Fruit fly (Drosophila melanogaster): ENCODE measurements around the gene Obp8a.
A peak's percentile ranks its signal among the peaks of the same experiment; 100 is the strongest.

Obp8a gene

DNA sequence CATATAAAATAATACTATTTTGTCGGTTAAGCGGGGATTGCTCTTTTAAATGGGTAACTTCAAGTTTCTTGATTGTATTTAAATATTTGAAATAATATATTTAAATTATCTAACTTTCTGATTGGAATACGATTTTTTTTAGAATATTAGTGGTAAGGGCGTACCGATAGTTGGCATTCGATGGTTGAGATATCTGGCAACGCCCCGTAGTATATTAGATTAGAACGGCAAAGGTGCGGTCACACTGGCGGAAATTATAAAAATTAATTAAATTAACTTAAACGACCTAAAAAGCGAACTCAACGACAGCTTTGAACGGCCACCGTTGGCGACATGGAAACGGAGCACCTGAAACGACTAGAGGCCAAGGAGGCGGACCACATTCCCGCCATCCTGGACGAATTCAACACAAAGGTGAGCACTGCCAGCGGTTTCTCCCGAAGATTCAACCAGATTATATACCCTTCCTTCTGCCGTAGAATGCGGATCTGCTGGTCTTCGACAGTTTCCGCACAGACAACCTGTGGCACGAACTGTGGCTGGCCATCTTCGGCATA lies 41.4 kb downstream of the Obp8a start, which contains the start of gene ric8a (continued):
- TF ChIP-seq Dll (GFP tag; IDR thresholded peaks at IDR 0.05; ENCODE audit: partially characterized antibody) (peak; percentile 76), lbe (GFP tag; optimal IDR thresholded peaks at IDR 0.05) (no peak), CG15601 (tag; optimal IDR thresholded peaks at IDR 0.05) (peak; percentile 21), CG8290 (GFP tag; optimal IDR thresholded peaks at IDR 0.05) (peak; percentile 29), CG8290 (tag; optimal IDR thresholded peaks at IDR 0.05) (no peak), vnd (GFP tag; IDR thresholded peaks at IDR 0.05; ENCODE audit: partially characterized antibody) (peak; percentile 75), pho (GFP tag; optimal IDR thresholded peaks at IDR 0.05) (no peak), CG8765 (GFP tag; IDR thresholded peaks at IDR 0.05) (no peak), HLH3B (GFP tag; IDR thresholded peaks at IDR 0.05) (no peak), dm (GFP tag; optimal IDR thresholded peaks at IDR 0.05) (no peak), ftz-f1 (GFP tag; optimal IDR thresholded peaks at IDR 0.05) (no peak), CG9797 (GFP tag; optimal IDR thresholded peaks at IDR 0.05) (peak; percentile 70), CG1647 (GFP tag; optimal IDR thresholded peaks at IDR 0.05) (no peak), oc (tag; optimal IDR thresholded peaks at IDR 0.05) (no peak), CG34422 (GFP tag; IDR thresholded peaks at IDR 0.05) (no peak), Dip3 (GFP tag; optimal IDR thresholded peaks at IDR 0.05) (no peak), slbo (GFP tag; IDR thresholded peaks at IDR 0.05) (peak; percentile 46; the same call in 1 of the 2 replicates), CG2875 (GFP tag; optimal IDR thresholded peaks at IDR 0.05) (no peak), Sry-δ (GFP tag; optimal IDR thresholded peaks at IDR 0.05) (peak; percentile 51), slp2 (GFP tag; optimal IDR thresholded peaks at IDR 0.05) (no peak), CG9817 (tag; optimal IDR thresholded peaks at IDR 0.05) (peak; percentile 13), Mes4 (GFP tag; optimal IDR thresholded peaks at IDR 0.05) (no peak), cato (GFP tag; optimal IDR thresholded peaks at IDR 0.05; ENCODE audit: borderline replicate concordance) (no peak), CG15514 (GFP tag; optimal IDR thresholded peaks at IDR 0.05) (peak; percentile 37), lilli (GFP tag; optimal IDR thresholded peaks at IDR 0.05) (peak; percentile 21), Opbp (GFP tag; IDR thresholded peaks at IDR 0.05; ENCODE audit: partially characterized antibody) (peak; percentile 86), emc (GFP tag; optimal IDR thresholded peaks at IDR 0.05) (no peak), CG13624 (GFP tag; optimal IDR thresholded peaks at IDR 0.05) (no peak), chinmo (GFP tag; IDR thresholded peaks at IDR 0.05; ENCODE audit: partially characterized antibody) (0 out of 4 replicates have a peak, but pooled peaks have one; percentile 49), Med (GFP tag) (peak; percentile 48), CG31365 (tag; optimal IDR thresholded peaks at IDR 0.05) (no peak), bbx (GFP tag; IDR thresholded peaks at IDR 0.05; ENCODE audit: partially characterized antibody) (peak; percentile 77), Nf-YB (GFP tag; optimal IDR thresholded peaks at IDR 0.05) (no peak), crc (GFP tag; optimal IDR thresholded peaks at IDR 0.05) (no peak), CG12659 (GFP tag; optimal IDR thresholded peaks at IDR 0.05) (peak; percentile 30), Ets65A (GFP tag) (peak; percentile 46), unpg (GFP tag; optimal IDR thresholded peaks at IDR 0.05) (no peak), zen (tag; optimal IDR thresholded peaks at IDR 0.05) (peak; percentile 68), CG34376 (GFP tag; optimal IDR thresholded peaks at IDR 0.05) (no peak), sens (GFP tag) (peak; percentile 83), Ssrp (tag; optimal IDR thresholded peaks at IDR 0.05) (no peak), cg (GFP tag; optimal IDR thresholded peaks at IDR 0.05) (no peak), MESR4 (GFP tag; optimal IDR thresholded peaks at IDR 0.05) (peak; percentile 76), Meics (GFP tag; optimal IDR thresholded peaks at IDR 0.05) (no peak), CG12236 (GFP tag; optimal IDR thresholded peaks at IDR 0.05) (no peak), disco-r (GFP tag; optimal IDR thresholded peaks at IDR 0.05) (no peak), Nf-YA (GFP tag; IDR thresholded peaks at IDR 0.05) (no peak), Oli (tag; optimal IDR thresholded peaks at IDR 0.05) (no peak), Sin3A (optimal IDR thresholded peaks at IDR 0.05) (peak; percentile 8), jing (GFP tag; optimal IDR thresholded peaks at IDR 0.05) (no peak), vvl (GFP tag; IDR thresholded peaks at IDR 0.05) (peak; percentile 38; the same call in 1 of the 2 replicates)

Data from whole organism, embryonic.